Fruit fly (Drosophila melanogaster) Kc167 (cell line): Measurements from ENCODE around the gene sals.

Source experiments
- insv ChIP-seq: fragments of >200 bp; optimal IDR thresholded peaks from 3 replicates; lab custom pipeline; 2018; ENCODE audit warnings: missing external identifiers
- psq ChIP-seq: fragments of >200 bp; optimal IDR thresholded peaks from 2 replicates; lab custom pipeline; 2017; ENCODE audit warnings: missing external identifiers
- ttk ChIP-seq: sonication (Bioruptor generic); optimal IDR thresholded peaks from 2 replicates; lab custom pipeline; 2017; ENCODE audit warnings: missing external identifiers

dm6 chr3R:11412371-11412770, 39.2 kb downstream of the sals start, which contains the start of gene Ipo9:
- TF ChIP-seq psq (no peak), ttk (lab: Kevin White, UChicago) (no peak), insv (lab: Kevin White, UChicago) (no peak)
